Fruit fly (Drosophila melanogaster): Measurements from ENCODE around the gene Arp5.
A peak's percentile ranks its signal among the peaks of the same experiment; 100 is the strongest.

Gene Arp5

dm6 chr3R:18226043-18226808 is 40.9 kb downstream of the Arp5 start, which contains the start of the genes CG7168 and Mdh2 (continued):
- peak; percentile 79 for TF ChIP-seq knrl (GFP tag; IDR thresholded peaks at IDR 0.05; ENCODE audit: partially characterized antibody)
- TF ChIP-seq amos (GFP tag; IDR thresholded peaks at IDR 0.05; ENCODE audit: partially characterized antibody): peak; percentile 79
- no peak for TF ChIP-seq CG7786 (GFP tag; optimal IDR thresholded peaks at IDR 0.05)
- TF ChIP-seq pb (GFP tag; optimal IDR thresholded peaks at IDR 0.05): no peak
- TF ChIP-seq chm (GFP tag; IDR thresholded peaks at IDR 0.05): no peak
- no peak for TF ChIP-seq CG9817 (tag; optimal IDR thresholded peaks at IDR 0.05)
- no peak for TF ChIP-seq aop (GFP tag; IDR thresholded peaks at IDR 0.05)
- no peak for TF ChIP-seq jumu (GFP tag; optimal IDR thresholded peaks at IDR 0.05)
- no peak for TF ChIP-seq shn (GFP tag; optimal IDR thresholded peaks at IDR 0.05)
- peak; percentile 73; the same call in 2 of the 3 replicates for TF ChIP-seq mld (GFP tag; IDR thresholded peaks at IDR 0.05; ENCODE audit: partially characterized antibody)
- TF ChIP-seq ems (GFP tag; optimal IDR thresholded peaks at IDR 0.05): no peak
- no peak for TF ChIP-seq CG12299 (tag; optimal IDR thresholded peaks at IDR 0.05)
- no peak for TF ChIP-seq dmrt11E (tag; optimal IDR thresholded peaks at IDR 0.05)
- no peak for TF ChIP-seq Blimp-1 (GFP tag; optimal IDR thresholded peaks at IDR 0.05)
- no peak for TF ChIP-seq CG32767 (GFP tag; IDR thresholded peaks at IDR 0.05)
- TF ChIP-seq chinmo (GFP tag; IDR thresholded peaks at IDR 0.05; ENCODE audit: partially characterized antibody): peak; percentile 73; the same call in 3 of the 4 replicates
- TF ChIP-seq HLH54F (GFP tag; optimal IDR thresholded peaks at IDR 0.05): no peak
- TF ChIP-seq CG11398 (GFP tag; optimal IDR thresholded peaks at IDR 0.05): no peak
- no peak for TF ChIP-seq hth (optimal IDR thresholded peaks at IDR 0.05)
- peak; percentile 1 for TF ChIP-seq grau (tag; optimal IDR thresholded peaks at IDR 0.05)
- no peak for TF ChIP-seq CG4820 (GFP tag; optimal IDR thresholded peaks at IDR 0.05)
- TF ChIP-seq sqz (GFP tag; optimal IDR thresholded peaks at IDR 0.05): no peak
- TF ChIP-seq Usf (GFP tag; optimal IDR thresholded peaks at IDR 0.05): no peak
- TF ChIP-seq Side (GFP tag; optimal IDR thresholded peaks at IDR 0.05): no peak
- no peak for TF ChIP-seq CG9215 (GFP tag; IDR thresholded peaks at IDR 0.05)
- no peak for TF ChIP-seq CG3163 (GFP tag; optimal IDR thresholded peaks at IDR 0.05)
- no peak for TF ChIP-seq slou (GFP tag; optimal IDR thresholded peaks at IDR 0.05)
- TF ChIP-seq gsb-n (tag; optimal IDR thresholded peaks at IDR 0.05): no peak
- no peak for TF ChIP-seq CG7556 (GFP tag; optimal IDR thresholded peaks at IDR 0.05)
- TF ChIP-seq gfzf (GFP tag; optimal IDR thresholded peaks at IDR 0.05): peak; percentile 18
- no peak for TF ChIP-seq schlank (tag; optimal IDR thresholded peaks at IDR 0.05)
- TF ChIP-seq cad (GFP tag; optimal IDR thresholded peaks at IDR 0.05): no peak
- peak; percentile 12 for TF ChIP-seq CG34376 (GFP tag; optimal IDR thresholded peaks at IDR 0.05)
- no peak for TF ChIP-seq CG2678 (tag; optimal IDR thresholded peaks at IDR 0.05)
- no peak for TF ChIP-seq tio (GFP tag; optimal IDR thresholded peaks at IDR 0.05)
- TF ChIP-seq CG8388 (GFP tag; optimal IDR thresholded peaks at IDR 0.05): no peak
- TF ChIP-seq CG16815 (GFP tag; optimal IDR thresholded peaks at IDR 0.05): no peak
- peak; percentile 30 for TF ChIP-seq CG12391 (tag; optimal IDR thresholded peaks at IDR 0.05)
- TF ChIP-seq CG7963 (GFP tag; IDR thresholded peaks at IDR 0.05; ENCODE audit: partially characterized antibody): peak; percentile 90
- peak; percentile 92 for TF ChIP-seq Dref (GFP tag; IDR thresholded peaks at IDR 0.05)
- peak; percentile 87 for TF ChIP-seq CG13287 (GFP tag; IDR thresholded peaks at IDR 0.05; ENCODE audit: partially characterized antibody)
- no peak for TF ChIP-seq slbo (GFP tag; IDR thresholded peaks at IDR 0.05)
- TF ChIP-seq wdn (GFP tag; IDR thresholded peaks at IDR 0.05): no peak
- TF ChIP-seq zen (tag; optimal IDR thresholded peaks at IDR 0.05): no peak
- TF ChIP-seq CG34224 (GFP tag; IDR thresholded peaks at IDR 0.05; ENCODE audit: partially characterized antibody): peak; percentile 79
- peak; percentile 94 for TF ChIP-seq HLH4C (GFP tag; IDR thresholded peaks at IDR 0.05; ENCODE audit: partially characterized antibody)
- TF ChIP-seq CG11456 (GFP tag; IDR thresholded peaks at IDR 0.05): no peak
- no peak for TF ChIP-seq trh (GFP tag; optimal IDR thresholded peaks at IDR 0.05)
- TF ChIP-seq Dll (GFP tag; IDR thresholded peaks at IDR 0.05; ENCODE audit: partially characterized antibody): peak; percentile 88
- TF ChIP-seq sens (GFP tag): peak; percentile 71
